Fruit fly (Drosophila melanogaster): ENCODE results near the gene CG45081.

DNA sequence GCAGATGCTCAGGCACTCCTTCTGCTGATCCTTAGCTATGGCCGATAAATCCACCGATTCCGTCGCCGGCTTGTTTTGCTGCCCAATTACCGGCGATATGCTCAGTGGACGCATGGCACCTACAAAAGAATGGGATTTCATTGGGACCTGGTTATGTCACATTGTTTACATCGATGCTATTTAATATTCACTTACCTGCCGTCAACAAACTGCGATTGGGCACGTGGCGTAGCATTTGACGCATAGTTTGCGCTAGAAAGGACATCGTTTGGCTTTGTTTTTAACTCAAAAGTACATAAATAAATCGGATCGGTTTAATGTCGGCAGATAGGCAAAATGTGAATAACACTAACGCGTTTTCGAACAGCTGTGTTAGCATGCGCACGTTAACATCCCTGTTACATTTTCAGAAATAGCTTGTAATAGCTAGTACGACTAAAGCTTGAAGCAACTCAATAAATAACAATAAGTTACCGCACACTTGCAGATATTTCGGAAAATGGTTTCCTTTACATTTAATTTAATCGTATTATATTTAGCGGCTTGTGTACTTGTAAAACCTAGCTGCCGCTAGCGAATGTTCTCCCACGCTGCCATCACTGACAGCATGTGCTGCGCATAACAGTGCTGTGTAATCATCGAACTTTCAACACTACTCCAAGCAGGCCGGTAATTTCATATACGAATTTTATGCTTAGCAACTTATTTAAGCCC, 11.0 kb upstream of the CG45081 start, which contains the start of the genes mRpL21 and rept:
- TF ChIP-seq Eip93F (GFP tag; optimal IDR thresholded peaks at IDR 0.05) = no peak
- TF ChIP-seq Hr4 (GFP tag; optimal IDR thresholded peaks at IDR 0.05) = no peak
- TF ChIP-seq acj6 (GFP tag; optimal IDR thresholded peaks at IDR 0.05) = peak; percentile 47
- peak; percentile 62 for TF ChIP-seq achi (GFP tag; optimal IDR thresholded peaks at IDR 0.05)
- TF ChIP-seq Sox14 (GFP tag; optimal IDR thresholded peaks at IDR 0.05) = peak; percentile 37
- peak; percentile 41 for TF ChIP-seq Ets96B (tag; optimal IDR thresholded peaks at IDR 0.05)

Data from whole organism, prepupa.